Worm (Caenorhabditis elegans): ENCODE results near the gene T05B9.1.

Gene T05B9.1

ce11 chrII:11286445-11286844 lies 25.5 kb upstream of the T05B9.1 start:
- TF ChIP-seq flh-1 (GFP tag; optimal IDR thresholded peaks at IDR 0.05), result no peak
- no peak for TF ChIP-seq snpc-4 (tag; optimal IDR thresholded peaks at IDR 0.05)
- TF ChIP-seq lin-13 (tag; optimal IDR thresholded peaks at IDR 0.05), result no peak
- TF ChIP-seq unc-120 (tag; optimal IDR thresholded peaks at IDR 0.05; ENCODE audit: poor library complexity, severe bottlenecking), result no peak
- no peak for TF ChIP-seq blmp-1 (tag; optimal IDR thresholded peaks at IDR 0.05)
- no peak for TF ChIP-seq tbx-8 (GFP tag; optimal IDR thresholded peaks at IDR 0.05)
- no peak for TF ChIP-seq mls-2 (tag; optimal IDR thresholded peaks at IDR 0.05)
- TF ChIP-seq pha-4 (tag; optimal IDR thresholded peaks at IDR 0.05), result no peak
- no peak for TF ChIP-seq ham-2 (GFP tag; optimal IDR thresholded peaks at IDR 0.05)

ce11 chrII:11285282-11285933 lies 24.4 kb upstream of the T05B9.1 start:
- no peak for TF ChIP-seq tbx-8 (GFP tag; optimal IDR thresholded peaks at IDR 0.05)
- TF ChIP-seq ces-1 (GFP tag; optimal IDR thresholded peaks at IDR 0.05), result no peak
- no peak for TF ChIP-seq bed-3 (GFP tag; optimal IDR thresholded peaks at IDR 0.05)
- no peak for TF ChIP-seq lin-32 (GFP tag; optimal IDR thresholded peaks at IDR 0.05)
- no peak for TF ChIP-seq sem-2 (GFP tag; optimal IDR thresholded peaks at IDR 0.05)
- no peak for TF ChIP-seq cnd-1 (tag; optimal IDR thresholded peaks at IDR 0.05)
- TF ChIP-seq sptf-1 (tag; optimal IDR thresholded peaks at IDR 0.05), result peak; percentile 35
- TF ChIP-seq zip-8 (tag; optimal IDR thresholded peaks at IDR 0.05), result peak; percentile 12
- no peak for TF ChIP-seq blmp-1 (tag; optimal IDR thresholded peaks at IDR 0.05)
- TF ChIP-seq unc-120 (tag; optimal IDR thresholded peaks at IDR 0.05; ENCODE audit: poor library complexity, severe bottlenecking), result no peak
- TF ChIP-seq ceh-83 (GFP tag; optimal IDR thresholded peaks at IDR 0.05), result peak; percentile 2
- TF ChIP-seq ham-2 (GFP tag; optimal IDR thresholded peaks at IDR 0.05), result peak; percentile 5
- TF ChIP-seq mls-2 (tag; optimal IDR thresholded peaks at IDR 0.05), result no peak
- TF ChIP-seq nhr-2 (tag; optimal IDR thresholded peaks at IDR 0.05), result peak; percentile 95

ce11 chrII:11284701-11285100 lies 23.7 kb upstream of the T05B9.1 start:
- TF ChIP-seq ceh-43 (GFP tag; optimal IDR thresholded peaks at IDR 0.05), result peak; percentile 9
- TF ChIP-seq blmp-1 (tag; optimal IDR thresholded peaks at IDR 0.05), result peak; percentile 32
- no peak for TF ChIP-seq tbx-8 (GFP tag; optimal IDR thresholded peaks at IDR 0.05)
- no peak for TF ChIP-seq nhr-28 (tag; optimal IDR thresholded peaks at IDR 0.05)
- peak; percentile 31 for TF ChIP-seq unc-62 (GFP tag; optimal IDR thresholded peaks at IDR 0.05)

ce11 chrII:11283803-11284202 lies 22.8 kb upstream of the T05B9.1 start:
- TF ChIP-seq zip-8 (tag; optimal IDR thresholded peaks at IDR 0.05), result no peak
- no peak for TF ChIP-seq nhr-76 (tag; optimal IDR thresholded peaks at IDR 0.05)
- no peak for TF ChIP-seq nhr-237 (tag; optimal IDR thresholded peaks at IDR 0.05)
- no peak for TF ChIP-seq elt-1 (tag; optimal IDR thresholded peaks at IDR 0.05; ENCODE audit: borderline replicate concordance, insufficient read depth)

- TF ChIP-seq unc-120 (tag; optimal IDR thresholded peaks at IDR 0.05; ENCODE audit: poor library complexity, severe bottlenecking) (peak; percentile 4), ceh-43 (GFP tag; optimal IDR thresholded peaks at IDR 0.05) (no peak), zip-8 (tag; optimal IDR thresholded peaks at IDR 0.05) (no peak), mab-5 (tag; optimal IDR thresholded peaks at IDR 0.05) (no peak), unc-62 (GFP tag; optimal IDR thresholded peaks at IDR 0.05) (peak; percentile 40), hlh-1 (tag; optimal IDR thresholded peaks at IDR 0.05) (peak; percentile 83)
Observed at ce11 chrII:11283013-11283412, 22.0 kb upstream of the T05B9.1 start.

- peak; percentile 65 for TF ChIP-seq lsy-2 (tag; optimal IDR thresholded peaks at IDR 0.05)
- TF ChIP-seq ham-2 (GFP tag; optimal IDR thresholded peaks at IDR 0.05), result no peak
Observed at ce11 chrII:11281666-11282065, 20.7 kb upstream of the T05B9.1 start, which contains the start of gene unc-130. Gene unc-130, plus strand, starts transcription at chrII:11281966.

ce11 chrII:11281177-11281576 lies 20.2 kb upstream of the T05B9.1 start:
- TF ChIP-seq hlh-1 (tag; optimal IDR thresholded peaks at IDR 0.05), result peak; percentile 15
- TF ChIP-seq ztf-11 (tag; optimal IDR thresholded peaks at IDR 0.05), result no peak
